Worm (Caenorhabditis elegans) whole organism, L2 larva: ENCODE data around the gene str-129.

Experiments
- elt-1 ChIP-seq: fragments of 150-350 bp; optimal IDR thresholded peaks from 2 replicates; lab custom pipeline; 2014; ENCODE audit warnings: missing biosample characterization, missing genetic modification characterization
- nhr-25 ChIP-seq: fragments of 150-350 bp; sonication (generic microtip); optimal IDR thresholded peaks from 3 replicates; lab custom pipeline; 2014; ENCODE audit warnings: missing biosample characterization, missing genetic modification characterization
- snpc-4 ChIP-seq: fragments of 150-350 bp; optimal IDR thresholded peaks from 2 replicates; lab custom pipeline; 2014; ENCODE audit warnings: missing biosample characterization, missing genetic modification characterization

- no peak for TF ChIP-seq elt-1 (tag; lab: Kevin White, UChicago)
- no peak for TF ChIP-seq nhr-25
- TF ChIP-seq snpc-4 (tag; lab: Kevin White, UChicago), result no peak
Observed at ce11 chrV:8120868-8121267, 28.6 kb upstream of the str-129 start, which contains the start of gene D1014.6.
